Worm (Caenorhabditis elegans) whole organism, L1 larva: ENCODE results near the gene C01G5.5.

ENCODE experiments used
- F16B12.6 ChIP-seq: fragments of 150-350 bp; optimal IDR thresholded peaks from 2 replicates; lab custom pipeline; 2014; ENCODE audit warnings: missing biosample characterization, missing genetic modification characterization
- aha-1 ChIP-seq: fragments of 150-350 bp; optimal IDR thresholded peaks from 2 replicates; lab custom pipeline; 2014; ENCODE audit warnings: missing biosample characterization, missing genetic modification characterization
- aly-2 ChIP-seq: fragments of 150-350 bp; optimal IDR thresholded peaks from 2 replicates; lab custom pipeline; 2014; ENCODE audit warnings: missing biosample characterization, missing genetic modification characterization
- blmp-1 ChIP-seq: fragments of 150-350 bp; optimal IDR thresholded peaks from 2 replicates; lab custom pipeline; 2014; ENCODE audit warnings: missing biosample characterization, missing genetic modification characterization
- dpl-1 ChIP-seq, 3 experiments: fragments of 150-350 bp in 2 of 3; sonication (generic microtip) in 1 of 3; optimal IDR thresholded peaks; 2 replicates each; lab custom pipeline; 2014 to 2017; ENCODE audit warnings: missing biosample characterization in 3 of 3, missing genetic modification characterization in 3 of 3, missing genetic modification reagents in 3 of 3
- efl-1 ChIP-seq, 4 experiments: fragments of 150-350 bp; optimal IDR thresholded peaks in 3 of 4; peaks in 1 of 4; 1 replicate in 1 of 4; 2 replicates in 3 of 4; lab custom pipeline; 2014; ENCODE audit warnings: missing biosample characterization in 2 of 4, missing genetic modification characterization in 2 of 4, missing genetic modification reagents in 2 of 4
- egl-27 ChIP-seq, 2 experiments: fragments of 150-350 bp in 1 of 2; sonication (generic microtip); optimal IDR thresholded peaks; 3 replicates each; lab custom pipeline; 2017 to 2018; ENCODE audit warnings: missing biosample characterization in 2 of 2, missing genetic modification characterization in 2 of 2, missing genetic modification reagents in 2 of 2
- fkh-10 ChIP-seq: sonication (generic microtip); optimal IDR thresholded peaks from 2 replicates; lab custom pipeline; 2017; ENCODE audit warnings: missing biosample characterization, missing genetic modification reagents, missing genetic modification characterization
- fos-1 ChIP-seq: fragments of 150-350 bp; optimal IDR thresholded peaks from 2 replicates; lab custom pipeline; 2014; ENCODE audit warnings: missing biosample characterization, missing genetic modification characterization
- grh-1 ChIP-seq: fragments of 200-800 bp; sonication (Bioruptor generic); IDR thresholded peaks from 2 replicates; pipeline ENCODE4 v1.3.6; 2022; ENCODE audit warnings: missing genetic modification reagents, missing genetic modification characterization, missing compliant biosample characterization
- hlh-4 ChIP-seq: sonication (generic microtip); optimal IDR thresholded peaks from 2 replicates; lab custom pipeline; 2016; ENCODE audit warnings: mild to moderate bottlenecking, missing genetic modification characterization, missing compliant biosample characterization
- hpl-2 ChIP-seq: fragments of 150-350 bp; optimal IDR thresholded peaks from 2 replicates; lab custom pipeline; 2014; ENCODE audit warnings: missing biosample characterization, missing genetic modification reagents, missing genetic modification characterization
- jun-1 ChIP-seq: fragments of 150-350 bp; optimal IDR thresholded peaks from 2 replicates; lab custom pipeline; 2014; ENCODE audit warnings: missing biosample characterization, missing genetic modification reagents, missing genetic modification characterization
- lin-14 ChIP-seq: fragments of 200-800 bp; sonication (Bioruptor generic); optimal IDR thresholded peaks from 2 replicates; lab custom pipeline; 2018; ENCODE audit warnings: mild to moderate bottlenecking, missing genetic modification characterization, moderate library complexity, missing compliant biosample characterization
- lin-35 ChIP-seq, 2 experiments: fragments of 150-350 bp; optimal IDR thresholded peaks; 2 replicates each; lab custom pipeline; 2014; ENCODE audit warnings: missing biosample characterization in 2 of 2, missing genetic modification characterization in 2 of 2, missing genetic modification reagents in 2 of 2
- lin-39 ChIP-seq: fragments of 150-350 bp; optimal IDR thresholded peaks from 2 replicates; lab custom pipeline; 2014; ENCODE audit warnings: missing biosample characterization, missing genetic modification reagents, missing genetic modification characterization
- lir-3 ChIP-seq: sonication (generic microtip); optimal IDR thresholded peaks from 2 replicates; lab custom pipeline; 2016; ENCODE audit warnings: mild to moderate bottlenecking, missing genetic modification characterization, moderate library complexity, missing compliant biosample characterization; ENCODE audit not compliant: poor library complexity
- lsy-2 ChIP-seq, 2 experiments: fragments of 150-350 bp; optimal IDR thresholded peaks; 2 replicates each; lab custom pipeline; 2014; ENCODE audit warnings: missing biosample characterization in 2 of 2, missing genetic modification characterization in 2 of 2
- mef-2 ChIP-seq: fragments of 150-350 bp; optimal IDR thresholded peaks from 2 replicates; lab custom pipeline; 2014; ENCODE audit warnings: missing biosample characterization, missing genetic modification characterization
- mep-1 ChIP-seq: fragments of 150-350 bp; optimal IDR thresholded peaks from 2 replicates; lab custom pipeline; 2014; ENCODE audit warnings: missing biosample characterization, missing genetic modification characterization
- nhr-237 ChIP-seq: fragments of 150-350 bp; optimal IDR thresholded peaks from 2 replicates; lab custom pipeline; 2014; ENCODE audit warnings: missing biosample characterization, missing genetic modification characterization
- nhr-47 ChIP-seq: sonication (generic microtip); optimal IDR thresholded peaks from 2 replicates; lab custom pipeline; 2016; ENCODE audit warnings: mild to moderate bottlenecking, missing genetic modification characterization, moderate library complexity, missing compliant biosample characterization
- nhr-71 ChIP-seq: sonication (generic microtip); optimal IDR thresholded peaks from 2 replicates; lab custom pipeline; 2016; ENCODE audit warnings: mild to moderate bottlenecking, missing genetic modification characterization, moderate library complexity, missing compliant biosample characterization
- nhr-84 ChIP-seq: sonication (generic microtip); optimal IDR thresholded peaks from 2 replicates; lab custom pipeline; 2017; ENCODE audit warnings: missing biosample characterization, missing genetic modification characterization
- rnt-1 ChIP-seq: sonication (generic microtip); optimal IDR thresholded peaks from 2 replicates; lab custom pipeline; 2016; ENCODE audit warnings: mild to moderate bottlenecking, missing genetic modification characterization, moderate library complexity, missing compliant biosample characterization
- skn-1 ChIP-seq: fragments of 150-350 bp; optimal IDR thresholded peaks from 2 replicates; lab custom pipeline; 2014; ENCODE audit warnings: missing biosample characterization, missing genetic modification characterization
- sox-4 ChIP-seq: sonication (generic microtip); optimal IDR thresholded peaks from 2 replicates; lab custom pipeline; 2016; ENCODE audit warnings: missing genetic modification characterization, missing compliant biosample characterization
- unc-62 ChIP-seq: fragments of 150-350 bp; optimal IDR thresholded peaks from 2 replicates; lab custom pipeline; 2014; ENCODE audit warnings: missing biosample characterization, missing genetic modification reagents, missing genetic modification characterization
- unc-86 ChIP-seq: sonication (generic microtip); optimal IDR thresholded peaks from 2 replicates; lab custom pipeline; 2016; ENCODE audit warnings: missing genetic modification characterization, missing compliant biosample characterization
- vab-15 ChIP-seq: sonication (generic microtip); optimal IDR thresholded peaks from 2 replicates; lab custom pipeline; 2017; ENCODE audit warnings: missing genotype, mild to moderate bottlenecking, missing genetic modification characterization, missing compliant biosample characterization
- zag-1 ChIP-seq: fragments of 150-350 bp; optimal IDR thresholded peaks from 2 replicates; lab custom pipeline; 2014; ENCODE audit warnings: missing biosample characterization, missing genetic modification characterization
- ztf-4 ChIP-seq: fragments of 150-350 bp; optimal IDR thresholded peaks from 2 replicates; lab custom pipeline; 2014; ENCODE audit warnings: missing biosample characterization, missing genetic modification characterization

C01G5.5 gene

ce11 chrIV:6514700-6515099 is 9.7 kb upstream of the C01G5.5 start (continued):
- TF ChIP-seq lsy-2 (tag; optimal IDR thresholded peaks at IDR 0.05; lab: Kevin White, UChicago) (peak in 1 of 2 experiments; percentile 34), nhr-237 (tag; lab: Kevin White, UChicago) (no peak), lin-39 (tag; lab: Kevin White, UChicago) (no peak), rnt-1 (tag; lab: Kevin White, UChicago) (no peak), lin-35 (GFP tag; optimal IDR thresholded peaks at IDR 0.05; lab: Kevin White, UChicago) (no peak), hlh-4 (no peak), nhr-47 (tag; lab: Kevin White, UChicago) (peak; percentile 90), unc-86 (tag; lab: Kevin White, UChicago) (peak; percentile 71), unc-62 (GFP tag; lab: Kevin White, UChicago) (no peak), efl-1 (optimal IDR thresholded peaks at IDR 0.05; lab: Kevin White, UChicago) (no peak), efl-1 (GFP tag; optimal IDR thresholded peaks at IDR 0.05 in 1 of 2; lab: Kevin White, UChicago) (no peak), ztf-4 (peak; percentile 23)

ce11 chrIV:6517859-6518258 is 6.6 kb upstream of the C01G5.5 start, which contains the start of gene C01G5.7:
Gene C01G5.7 (plus strand): TSS chrIV:6518159.
- TF ChIP-seq hpl-2 (GFP tag; lab: Kevin White, UChicago) (no peak), egl-27 (tag; optimal IDR thresholded peaks at IDR 0.05; lab: Kevin White, UChicago) (no peak), jun-1 (tag; lab: Kevin White, UChicago) (no peak), mep-1 (no peak), sox-4 (tag; lab: Kevin White, UChicago) (no peak), lin-14 (no peak)

DNA sequence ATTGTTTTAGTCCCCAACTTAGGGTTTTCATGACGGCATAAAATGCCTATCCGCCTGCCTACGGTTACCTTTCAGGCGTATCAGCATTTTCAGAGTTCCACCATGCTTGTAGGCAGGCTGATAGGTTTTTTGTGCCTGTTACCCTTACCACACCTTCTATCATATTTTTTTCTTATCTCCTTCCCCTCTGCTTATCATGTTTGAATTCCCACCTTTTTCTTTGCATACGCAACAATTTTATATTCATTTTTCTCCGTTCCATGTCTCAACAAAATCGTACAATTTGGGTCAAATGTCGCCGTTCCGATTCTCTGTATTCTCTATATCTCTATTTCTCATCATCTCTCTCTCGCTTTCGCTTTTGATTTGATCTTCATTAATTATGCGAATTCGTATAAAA is 4.8 kb upstream of the C01G5.5 start, which contains the start of gene C01G5.9:
TSS of gene C01G5.9 (plus strand) at position 301 of the 400 bp plus-strand sequence.
- TF ChIP-seq nhr-71 (tag; lab: Kevin White, UChicago) = no peak
- TF ChIP-seq mef-2 (tag; lab: Kevin White, UChicago) = no peak
- TF ChIP-seq blmp-1 = peak; percentile 10

ce11 chrIV:6522305-6522917 is 2.0 kb upstream of the C01G5.5 start, which contains the start of gene ddi-1:
Gene ddi-1 (plus strand): TSS chrIV:6522867.
- TF ChIP-seq fos-1 (tag; lab: Kevin White, UChicago) = no peak
- TF ChIP-seq dpl-1 (GFP tag; optimal IDR thresholded peaks at IDR 0.05; lab: Kevin White, UChicago) = peak in 1 of 3 experiments; percentile 5
- TF ChIP-seq mep-1 = no peak
- peak; percentile 82 for TF ChIP-seq skn-1
- no peak for TF ChIP-seq efl-1 (optimal IDR thresholded peaks at IDR 0.05; lab: Kevin White, UChicago)
- TF ChIP-seq efl-1 (GFP tag; optimal IDR thresholded peaks at IDR 0.05 in 1 of 2; lab: Kevin White, UChicago) = peak in 1 of 2 experiments; percentile 9
- TF ChIP-seq lin-35 (GFP tag; optimal IDR thresholded peaks at IDR 0.05; lab: Kevin White, UChicago) = peak in 1 of 2 experiments; percentile 33
- TF ChIP-seq, all 84 proteins: peak for 4

- TF ChIP-seq unc-86 (tag; lab: Kevin White, UChicago) (no peak), F16B12.6 (tag; lab: Kevin White, UChicago) (no peak), fkh-10 (GFP tag; lab: Kevin White, UChicago) (no peak), skn-1 (no peak), aha-1 (no peak), lir-3 (tag; lab: Kevin White, UChicago) (no peak), mef-2 (tag; lab: Kevin White, UChicago) (no peak), lsy-2 (tag; optimal IDR thresholded peaks at IDR 0.05; lab: Kevin White, UChicago) (no peak), aly-2 (tag; lab: Kevin White, UChicago) (no peak), unc-62 (GFP tag; lab: Kevin White, UChicago) (no peak), hlh-4 (no peak), vab-15 (tag; lab: Kevin White, UChicago) (no peak), zag-1 (tag; lab: Kevin White, UChicago) (no peak), grh-1 (GFP tag; lab: Robert Waterston, UW) (no peak), dpl-1 (GFP tag; optimal IDR thresholded peaks at IDR 0.05; lab: Kevin White, UChicago) (no peak), nhr-84 (no peak)
These were observed 637 bp upstream of the C01G5.5 start for ce11 chrIV:6523773-6524172.
